Fruit fly (Drosophila melanogaster) whole organism, embryonic: ENCODE data around the gene Taf11.
A peak's percentile ranks its signal among the peaks of the same experiment; 100 is the strongest.

Experiments used
- Atf-2 ChIP-seq: fragments of 200-800 bp; sonication (Bioruptor generic); optimal IDR thresholded peaks from 2 replicates; lab custom pipeline; 2016; ENCODE audit warnings: missing biosample characterization, missing genetic modification characterization
- Atf6 ChIP-seq: fragments of 200-800 bp; sonication (Bioruptor generic); IDR thresholded peaks from 2 replicates; pipeline ENCODE4 v1.3.6; 2022; ENCODE audit warnings: missing biosample characterization, missing genetic modification characterization
- CG10209 ChIP-seq: fragments of 200-800 bp; sonication (Bioruptor generic); optimal IDR thresholded peaks from 3 replicates; lab custom pipeline; 2017; ENCODE audit warnings: missing biosample characterization, mild to moderate bottlenecking, missing genetic modification characterization, missing genetic modification reagents
- CG10366 ChIP-seq: fragments of 200-800 bp; sonication (Bioruptor generic); IDR thresholded peaks from 2 replicates; pipeline ENCODE4 v1.3.6; 2022; ENCODE audit warnings: missing biosample characterization, missing genetic modification characterization
- CG12299 ChIP-seq: fragments of 200-800 bp; sonication (Bioruptor generic); optimal IDR thresholded peaks from 2 replicates; lab custom pipeline; 2018; ENCODE audit warnings: missing biosample characterization, mild to moderate bottlenecking, missing genetic modification characterization
- CG13775 ChIP-seq: fragments of 200-800 bp; sonication (Bioruptor generic); optimal IDR thresholded peaks from 3 replicates; lab custom pipeline; 2017; ENCODE audit warnings: missing biosample characterization, mild to moderate bottlenecking, missing genetic modification characterization
- CG14050 ChIP-seq: fragments of 200-800 bp; sonication (Bioruptor generic); IDR thresholded peaks from 3 replicates; pipeline ENCODE4 v1.3.6; 2022; ENCODE audit warnings: missing biosample characterization, missing genetic modification characterization
- CG14667 ChIP-seq: fragments of 200-800 bp; sonication (Bioruptor generic); IDR thresholded peaks from 2 replicates; pipeline ENCODE4 v1.3.6; 2022; ENCODE audit warnings: missing biosample characterization, missing genetic modification characterization
- CG1792 ChIP-seq: fragments of 200-800 bp; sonication (Bioruptor generic); optimal IDR thresholded peaks from 2 replicates; lab custom pipeline; 2016; ENCODE audit warnings: missing biosample characterization, missing genetic modification characterization
- CG1832 ChIP-seq: fragments of 200-800 bp; sonication (Bioruptor generic); optimal IDR thresholded peaks from 2 replicates; lab custom pipeline; 2017; ENCODE audit warnings: missing biosample characterization, mild to moderate bottlenecking, missing genetic modification characterization, inconsistent platforms
- CG32772 ChIP-seq: fragments of 200-800 bp; sonication (Bioruptor generic); IDR thresholded peaks from 2 replicates; pipeline ENCODE4 v1.3.6; 2022; ENCODE audit warnings: missing biosample characterization, missing genetic modification characterization
- CG3838 ChIP-seq: fragments of 200-800 bp; sonication (Bioruptor generic); optimal IDR thresholded peaks from 3 replicates; lab custom pipeline; 2016; ENCODE audit warnings: missing biosample characterization, missing genetic modification characterization
- CG6175 ChIP-seq: fragments of 200-800 bp; sonication (Bioruptor generic); IDR thresholded peaks from 3 replicates; pipeline ENCODE4 v1.3.6; 2022; ENCODE audit warnings: missing biosample characterization, missing genetic modification characterization
- CG6654 ChIP-seq: fragments of 200-800 bp; sonication (Bioruptor generic); optimal IDR thresholded peaks from 2 replicates; lab custom pipeline; 2017; ENCODE audit warnings: missing biosample characterization, mild to moderate bottlenecking, missing genetic modification characterization
- CG8478 ChIP-seq: fragments of >200 bp; optimal IDR thresholded peaks from 2 replicates; lab custom pipeline; 2018
- CG9437 ChIP-seq: fragments of 200-800 bp; sonication (Bioruptor generic); optimal IDR thresholded peaks from 2 replicates; lab custom pipeline; 2018; ENCODE audit warnings: missing biosample characterization, mild to moderate bottlenecking, missing genetic modification characterization
- CG9609 ChIP-seq: fragments of 200-800 bp; sonication (Bioruptor generic); optimal IDR thresholded peaks from 3 replicates; lab custom pipeline; 2016; ENCODE audit warnings: missing biosample characterization, missing genetic modification characterization
- CTCF ChIP-seq: fragments of 200-800 bp; sonication (Bioruptor generic); optimal IDR thresholded peaks from 2 replicates; lab custom pipeline; 2017; ENCODE audit warnings: missing biosample characterization, mild to moderate bottlenecking, missing genetic modification characterization, moderate library complexity
- E2f1 ChIP-seq: fragments of 200-800 bp; sonication (Bioruptor generic); IDR thresholded peaks from 2 replicates; pipeline ENCODE4 v1.3.6; 2022; ENCODE audit warnings: missing biosample characterization, missing genetic modification characterization
- ERR ChIP-seq: fragments of 200-800 bp; sonication (Bioruptor generic); optimal IDR thresholded peaks from 2 replicates; lab custom pipeline; 2016; ENCODE audit warnings: missing biosample characterization, missing genetic modification characterization
- Gug ChIP-seq: fragments of 200-800 bp; sonication (Bioruptor generic); IDR thresholded peaks from 4 replicates; pipeline ENCODE4 v1.3.6; 2022; ENCODE audit warnings: missing biosample characterization, missing genetic modification characterization
- H15 ChIP-seq: fragments of 200-800 bp; sonication (Bioruptor generic); IDR thresholded peaks from 3 replicates; pipeline ENCODE4 v1.3.6; 2022; ENCODE audit warnings: missing biosample characterization, missing genetic modification characterization
- HLH4C ChIP-seq: fragments of 200-800 bp; sonication (Bioruptor generic); IDR thresholded peaks from 3 replicates; pipeline ENCODE4 v1.3.6; 2022; ENCODE audit warnings: missing biosample characterization, missing genetic modification characterization; ENCODE audit not compliant: partially characterized antibody
- Hr78 ChIP-seq, 2 experiments: fragments of 200-800 bp in 1 of 2; fragments of >200 bp in 1 of 2; sonication (Bioruptor generic) in 1 of 2; optimal IDR thresholded peaks; 2 replicates each; lab custom pipeline; 2017 to 2019; ENCODE audit warnings: missing biosample characterization in 2 of 2, missing genetic modification characterization in 2 of 2, mild to moderate bottlenecking in 1 of 2, moderate library complexity in 1 of 2
- Hsf ChIP-seq: fragments of 200-800 bp; sonication (Bioruptor generic); optimal IDR thresholded peaks from 3 replicates; lab custom pipeline; 2016; ENCODE audit warnings: missing biosample characterization, missing genetic modification characterization
- MESR4 ChIP-seq: fragments of 200-800 bp; sonication (Bioruptor generic); optimal IDR thresholded peaks from 2 replicates; lab custom pipeline; 2018; ENCODE audit warnings: missing biosample characterization, mild to moderate bottlenecking, missing genetic modification characterization, moderate library complexity
- Max ChIP-seq: fragments of 200-800 bp; sonication (Bioruptor generic); optimal IDR thresholded peaks from 2 replicates; lab custom pipeline; 2016; ENCODE audit warnings: missing biosample characterization, mild to moderate bottlenecking, missing genetic modification characterization
- NK7.1 ChIP-seq: fragments of 200-800 bp; sonication (Bioruptor generic); optimal IDR thresholded peaks from 3 replicates; lab custom pipeline; 2016; ENCODE audit warnings: missing biosample characterization, missing genetic modification characterization
- PHDP ChIP-seq: fragments of 200-800 bp; sonication (Bioruptor generic); optimal IDR thresholded peaks from 3 replicates; lab custom pipeline; 2018; ENCODE audit warnings: missing biosample characterization, mild to moderate bottlenecking, missing genetic modification characterization, moderate library complexity
- Poxn ChIP-seq: fragments of 200-800 bp; sonication (Bioruptor generic); IDR thresholded peaks from 2 replicates; pipeline ENCODE4 v1.3.6; 2022; ENCODE audit warnings: missing biosample characterization, missing genetic modification characterization
- Side ChIP-seq: fragments of 200-800 bp; sonication (Bioruptor generic); optimal IDR thresholded peaks from 2 replicates; lab custom pipeline; 2016; ENCODE audit warnings: missing biosample characterization, missing genetic modification characterization
- Six4 ChIP-seq: fragments of 200-800 bp; sonication (Bioruptor generic); optimal IDR thresholded peaks from 2 replicates; lab custom pipeline; 2016; ENCODE audit warnings: missing biosample characterization, missing genetic modification characterization
- Sry-δ ChIP-seq: fragments of 200-800 bp; sonication (Bioruptor generic); optimal IDR thresholded peaks from 2 replicates; lab custom pipeline; 2016; ENCODE audit warnings: missing biosample characterization, missing genetic modification characterization
- Usf ChIP-seq: fragments of 200-800 bp; sonication (Bioruptor generic); optimal IDR thresholded peaks from 2 replicates; lab custom pipeline; 2017; ENCODE audit warnings: missing genotype, missing biosample characterization, missing genetic modification characterization
- aop ChIP-seq: fragments of 200-800 bp; sonication (Bioruptor generic); IDR thresholded peaks from 2 replicates; pipeline ENCODE4 v1.3.6; 2022; ENCODE audit warnings: missing biosample characterization, missing genetic modification characterization
- cas ChIP-seq: fragments of 200-800 bp; sonication (Bioruptor generic); IDR thresholded peaks from 2 replicates; pipeline ENCODE4 v1.3.6; 2022; ENCODE audit warnings: missing biosample characterization, missing genetic modification characterization
- corto ChIP-seq: fragments of 200-800 bp; sonication (Bioruptor generic); optimal IDR thresholded peaks from 2 replicates; lab custom pipeline; 2016; ENCODE audit warnings: missing biosample characterization, mild to moderate bottlenecking, missing genetic modification characterization, moderate library complexity
- ewg ChIP-seq: fragments of 200-800 bp; sonication (Bioruptor generic); optimal IDR thresholded peaks from 3 replicates; lab custom pipeline; 2017; ENCODE audit warnings: mild to moderate bottlenecking, missing biosample characterization, missing genetic modification reagents, missing genetic modification characterization
- gce ChIP-seq: fragments of 200-800 bp; sonication (Bioruptor generic); IDR thresholded peaks from 3 replicates; pipeline ENCODE4 v1.3.6; 2022; ENCODE audit warnings: missing biosample characterization, missing genetic modification characterization
- gcm2 ChIP-seq: fragments of 200-800 bp; sonication (Bioruptor generic); optimal IDR thresholded peaks from 2 replicates; lab custom pipeline; 2016; ENCODE audit warnings: missing biosample characterization, missing genetic modification characterization
- grau ChIP-seq: fragments of 200-800 bp; optimal IDR thresholded peaks from 3 replicates; lab custom pipeline; 2019; ENCODE audit warnings: missing biosample characterization, mild to moderate bottlenecking, missing genetic modification characterization, moderate library complexity
- grn ChIP-seq: fragments of 200-800 bp; sonication (Bioruptor generic); optimal IDR thresholded peaks from 3 replicates; lab custom pipeline; 2017; ENCODE audit warnings: missing biosample characterization, missing genetic modification characterization
- hth ChIP-seq: fragments of >200 bp; optimal IDR thresholded peaks from 2 replicates; lab custom pipeline; 2017; ENCODE audit warnings: inconsistent platforms
- kni ChIP-seq: fragments of 200-800 bp; sonication (Bioruptor generic); optimal IDR thresholded peaks from 3 replicates; lab custom pipeline; 2017; ENCODE audit warnings: mild to moderate bottlenecking, missing biosample characterization, missing genetic modification reagents, missing genetic modification characterization
- nmo ChIP-seq: fragments of 200-800 bp; sonication (Bioruptor generic); optimal IDR thresholded peaks from 2 replicates; lab custom pipeline; 2018; ENCODE audit warnings: missing biosample characterization, mild to moderate bottlenecking, missing genetic modification characterization, moderate library complexity
- p53 ChIP-seq: fragments of 200-800 bp; sonication (Bioruptor generic); optimal IDR thresholded peaks from 2 replicates; lab custom pipeline; 2016; ENCODE audit warnings: missing biosample characterization, missing genetic modification characterization
- ro ChIP-seq: fragments of 200-800 bp; sonication (Bioruptor generic); IDR thresholded peaks from 2 replicates; pipeline ENCODE4 v1.3.6; 2022; ENCODE audit warnings: missing biosample characterization, missing genetic modification characterization
- ssp ChIP-seq: fragments of 200-800 bp; sonication (Bioruptor generic); IDR thresholded peaks from 2 replicates; pipeline ENCODE4 v1.3.6; 2022; ENCODE audit warnings: missing biosample characterization, missing genetic modification characterization
- sug ChIP-seq: fragments of 200-800 bp; optimal IDR thresholded peaks from 2 replicates; lab custom pipeline; 2019; ENCODE audit warnings: missing biosample characterization, mild to moderate bottlenecking, missing genetic modification characterization, moderate library complexity
- usp ChIP-seq: fragments of >200 bp; optimal IDR thresholded peaks from 2 replicates; lab custom pipeline; 2017; ENCODE audit warnings: missing biosample characterization, missing genetic modification characterization
- yki ChIP-seq: fragments of >200 bp; optimal IDR thresholded peaks from 3 replicates; lab custom pipeline; 2018

Gene Taf11

dm6 chr2L:9757990-9758814 lies 4.9 kb downstream of the Taf11 start, which contains the start of gene zf30C (continued):
- peak; percentile 61 for TF ChIP-seq Usf (GFP tag; lab: Kevin White, UChicago)
- TF ChIP-seq PHDP (tag; lab: Kevin White, UChicago), result peak; percentile 76
- TF ChIP-seq CG14050 (GFP tag; lab: Robert Waterston, UW), result peak; percentile 57; the same call in 2 of the 3 replicates
- no peak for TF ChIP-seq CG1832 (GFP tag; lab: Kevin White, UChicago)
- TF ChIP-seq sug (tag; lab: Kevin White, UChicago), result peak; percentile 87
- no peak for TF ChIP-seq CG8478
- TF ChIP-seq CTCF, result peak; percentile 7
- peak; percentile 83 for TF ChIP-seq CG14667 (GFP tag; lab: Robert Waterston, UW)
- TF ChIP-seq grau (tag; lab: Kevin White, UChicago), result peak; percentile 72
- peak; percentile 57 for TF ChIP-seq CG9437 (GFP tag; lab: Kevin White, UChicago)
- peak; percentile 55 for TF ChIP-seq CG3838 (GFP tag; lab: Kevin White, UChicago)
- peak; percentile 80 for TF ChIP-seq Max (GFP tag; lab: Kevin White, UChicago)
- peak; percentile 91 for TF ChIP-seq Atf-2
- TF ChIP-seq hth (lab: Kevin White, UChicago), result no peak
- peak; percentile 95 for TF ChIP-seq Hsf (GFP tag; lab: Kevin White, UChicago)
- peak; percentile 39 for TF ChIP-seq CG6654 (GFP tag; lab: Kevin White, UChicago)
- TF ChIP-seq Side (GFP tag; lab: Kevin White, UChicago), result peak; percentile 91
- peak; percentile 85 for TF ChIP-seq CG1792 (GFP tag; lab: Kevin White, UChicago)
- peak; percentile 64; the same call in 1 of the 3 replicates for TF ChIP-seq gce (GFP tag; lab: Robert Waterston, UW)
- TF ChIP-seq Gug (GFP tag; lab: Robert Waterston, UW), result peak; percentile 96
- peak; percentile 89 for TF ChIP-seq CG13775
- peak; percentile 48; the same call in 1 of the 2 replicates for TF ChIP-seq Poxn (GFP tag; lab: Robert Waterston, UW)
- peak; percentile 79 for TF ChIP-seq ERR (GFP tag; lab: Kevin White, UChicago)
- peak; percentile 82 for TF ChIP-seq E2f1 (GFP tag; lab: Robert Waterston, UW)
- no peak; the same call in 1 of the 2 replicates for TF ChIP-seq aop
- TF ChIP-seq CG12299, result peak; percentile 72
- TF ChIP-seq p53 (GFP tag; lab: Kevin White, UChicago), result peak; percentile 77
- peak; percentile 66 for TF ChIP-seq CG10209 (GFP tag; lab: Kevin White, UChicago)
- TF ChIP-seq MESR4 (GFP tag; lab: Kevin White, UChicago), result peak; percentile 66
- no peak for TF ChIP-seq kni
- peak; percentile 83 for TF ChIP-seq H15 (GFP tag; lab: Robert Waterston, UW)
- peak; percentile 62 for TF ChIP-seq gcm2 (GFP tag; lab: Kevin White, UChicago)
- peak; percentile 30 for TF ChIP-seq corto (GFP tag; lab: Kevin White, UChicago)
- peak; percentile 89 for TF ChIP-seq cas (GFP tag; lab: Robert Waterston, UW)
- TF ChIP-seq CG10366 (GFP tag; lab: Robert Waterston, UW), result peak; percentile 82
- TF ChIP-seq CG32772, result peak; percentile 81
- peak; percentile 12 for TF ChIP-seq grn
- TF ChIP-seq Six4, result peak; percentile 79
- TF ChIP-seq Atf6, result peak; percentile 82
- TF ChIP-seq ssp (GFP tag; lab: Robert Waterston, UW), result peak; percentile 70
- peak; percentile 57; the same call in 1 of the 3 replicates for TF ChIP-seq HLH4C (GFP tag; lab: Robert Waterston, UW)
- no peak for TF ChIP-seq usp (GFP tag; lab: Kevin White, UChicago)
- 0 out of 2 replicates have a peak, but pooled peaks have one; percentile 30 for TF ChIP-seq ro
- TF ChIP-seq Sry-δ, result peak; percentile 75
- TF ChIP-seq ewg (GFP tag; lab: Kevin White, UChicago), result peak; percentile 56
- TF ChIP-seq yki (lab: Kevin White, UChicago), result no peak
- TF ChIP-seq nmo, result peak; percentile 65
- peak; percentile 81 for TF ChIP-seq CG6175 (GFP tag; lab: Robert Waterston, UW)
- peak; percentile 94 for TF ChIP-seq CG9609 (GFP tag; lab: Kevin White, UChicago)
- peak; percentile 85 for TF ChIP-seq NK7.1
- peak in 1 of 2 experiments; percentile 16 for TF ChIP-seq Hr78 (GFP tag; optimal IDR thresholded peaks at IDR 0.05; lab: Kevin White, UChicago)
